Worm (Caenorhabditis elegans) whole organism, young adult: ENCODE measurements around the gene coq-8.

ENCODE experiments used
- D2030.7 ChIP-seq: fragments of 200-800 bp; sonication (Bioruptor generic); IDR thresholded peaks from 2 replicates; pipeline ENCODE4 v1.3.6; 2022; ENCODE audit warnings: missing genetic modification reagents, missing genetic modification characterization, missing compliant biosample characterization
- F10E7.11 ChIP-seq: sonication (generic microtip); optimal IDR thresholded peaks from 2 replicates; lab custom pipeline; 2017; ENCODE audit warnings: mild to moderate bottlenecking, missing genetic modification characterization, moderate library complexity, missing compliant biosample characterization
- F23B12.7 ChIP-seq: sonication (generic microtip); optimal IDR thresholded peaks from 2 replicates; lab custom pipeline; 2017; ENCODE audit warnings: missing genetic modification characterization, mild to moderate bottlenecking, missing compliant biosample characterization, antibody characterized with exemption, moderate library complexity; ENCODE audit not compliant: insufficient read depth
- Y56A3A.18 ChIP-seq: fragments of 200-800 bp; sonication (Bioruptor generic); IDR thresholded peaks from 2 replicates; pipeline ENCODE4 v1.3.6; 2022; ENCODE audit warnings: missing genetic modification reagents, missing genetic modification characterization, missing compliant biosample characterization
- Y95B8A.8 ChIP-seq: fragments of 200-800 bp; sonication (Bioruptor generic); IDR thresholded peaks from 2 replicates; pipeline ENCODE4 v1.3.6; 2022; ENCODE audit warnings: missing genetic modification reagents, missing genetic modification characterization, missing compliant biosample characterization
- ZK185.1 ChIP-seq: sonication (generic microtip); optimal IDR thresholded peaks from 2 replicates; lab custom pipeline; 2016; ENCODE audit warnings: mild to moderate bottlenecking, missing genetic modification characterization, missing compliant biosample characterization; ENCODE audit not compliant: poor library complexity, severe bottlenecking
- attf-5 ChIP-seq: fragments of 200-800 bp; sonication (Bioruptor generic); optimal IDR thresholded peaks from 2 replicates; lab custom pipeline; 2018; ENCODE audit warnings: mild to moderate bottlenecking, missing genetic modification characterization, missing compliant biosample characterization
- cebp-1 ChIP-seq, 2 experiments: fragments of 200-800 bp in 1 of 2; sonication (Bioruptor generic) in 1 of 2; sonication (generic microtip) in 1 of 2; IDR thresholded peaks in 1 of 2; optimal IDR thresholded peaks in 1 of 2; 2 replicates each; pipeline versions ENCODE4 v1.3.6 to Lab custom; 2017 to 2022; ENCODE audit warnings: missing compliant biosample characterization in 2 of 2, missing genetic modification characterization in 2 of 2, mild to moderate bottlenecking in 1 of 2, missing genetic modification reagents in 1 of 2, moderate library complexity in 1 of 2
- ceh-40 ChIP-seq: fragments of 200-800 bp; sonication (Bioruptor generic); IDR thresholded peaks from 2 replicates; pipeline ENCODE4 v1.3.6; 2022; ENCODE audit warnings: missing genetic modification characterization, missing compliant biosample characterization
- dox-1 ChIP-seq: fragments of 200-800 bp; sonication (Bioruptor generic); IDR thresholded peaks from 2 replicates; pipeline ENCODE4 v1.3.6; 2022; ENCODE audit warnings: missing genetic modification reagents, missing genetic modification characterization, missing compliant biosample characterization
- efl-1 ChIP-seq: fragments of 150-350 bp; optimal IDR thresholded peaks from 2 replicates; lab custom pipeline; 2014; ENCODE audit warnings: missing biosample characterization, missing genetic modification reagents, missing genetic modification characterization
- egl-18 ChIP-seq: fragments of 200-800 bp; sonication (Bioruptor generic); IDR thresholded peaks from 2 replicates; pipeline ENCODE4 v1.3.6; 2022; ENCODE audit warnings: missing genetic modification reagents, missing genetic modification characterization, missing compliant biosample characterization
- him-1 ChIP-seq: sonication (generic microtip); optimal IDR thresholded peaks from 2 replicates; lab custom pipeline; 2016; ENCODE audit warnings: missing genotype, missing genetic modification reagents, missing genetic modification characterization, missing compliant biosample characterization
- hmg-20 ChIP-seq: fragments of 200-800 bp; sonication (Bioruptor generic); IDR thresholded peaks from 2 replicates; pipeline ENCODE4 v1.3.6; 2022; ENCODE audit warnings: missing genetic modification reagents, missing genetic modification characterization, missing compliant biosample characterization
- hrde-1 ChIP-seq: sonication (generic microtip); optimal IDR thresholded peaks from 2 replicates; lab custom pipeline; 2016; ENCODE audit warnings: missing genetic modification characterization, mild to moderate bottlenecking, missing compliant biosample characterization, moderate library complexity, missing genotype, missing genetic modification reagents, borderline replicate concordance
- hsf-1 ChIP-seq: fragments of 200-800 bp; sonication (Bioruptor generic); IDR thresholded peaks from 2 replicates; pipeline ENCODE4 v1.3.6; 2022; ENCODE audit warnings: missing genetic modification reagents, missing genetic modification characterization, missing compliant biosample characterization
- lag-1 ChIP-seq: fragments of 200-800 bp; sonication (Bioruptor generic); IDR thresholded peaks from 2 replicates; pipeline ENCODE4 v1.3.6; 2022; ENCODE audit warnings: missing genetic modification reagents, missing genetic modification characterization, missing compliant biosample characterization
- lir-1 ChIP-seq: fragments of 200-800 bp; sonication (Bioruptor generic); conservative IDR thresholded peaks from 2 replicates; pipeline ENCODE4 v1.3.6; 2022; ENCODE audit warnings: missing genetic modification reagents, missing genetic modification characterization, missing compliant biosample characterization
- madf-10 ChIP-seq: sonication (generic microtip); optimal IDR thresholded peaks from 2 replicates; lab custom pipeline; 2016; ENCODE audit warnings: mild to moderate bottlenecking, missing genetic modification characterization, missing compliant biosample characterization
- mel-28 ChIP-seq: sonication (generic microtip); optimal IDR thresholded peaks from 2 replicates; lab custom pipeline; 2016; ENCODE audit warnings: borderline replicate concordance, mild to moderate bottlenecking, missing genetic modification characterization, missing compliant biosample characterization
- nfya-1 ChIP-seq: sonication (generic microtip); optimal IDR thresholded peaks from 2 replicates; lab custom pipeline; 2017; ENCODE audit warnings: antibody characterized with exemption, missing compliant biosample characterization, missing genetic modification characterization, borderline replicate concordance; ENCODE audit not compliant: insufficient read depth
- nfyb-1 ChIP-seq: fragments of 200-800 bp; sonication (Bioruptor generic); IDR thresholded peaks from 2 replicates; pipeline ENCODE4 v1.3.6; 2022; ENCODE audit warnings: missing genetic modification reagents, missing genetic modification characterization, missing compliant biosample characterization
- nhr-179 ChIP-seq: sonication (generic microtip); optimal IDR thresholded peaks from 2 replicates; lab custom pipeline; 2016; ENCODE audit warnings: mild to moderate bottlenecking, missing genetic modification characterization, missing compliant biosample characterization
- nhr-80 ChIP-seq: sonication (generic microtip); optimal IDR thresholded peaks from 2 replicates; lab custom pipeline; 2016; ENCODE audit warnings: missing genetic modification characterization, missing compliant biosample characterization
- rec-8 ChIP-seq, 2 experiments: sonication (generic microtip); optimal IDR thresholded peaks; 2 replicates each; lab custom pipeline; 2016; ENCODE audit warnings: mild to moderate bottlenecking in 2 of 2, missing genetic modification characterization in 2 of 2, missing genetic modification reagents in 2 of 2, missing genotype in 2 of 2, missing biosample characterization in 1 of 2, missing compliant biosample characterization in 1 of 2, moderate library complexity in 1 of 2
- snpc-1.3 ChIP-seq: sonication (generic microtip); optimal IDR thresholded peaks from 2 replicates; lab custom pipeline; 2017; ENCODE audit warnings: missing genetic modification characterization, mild to moderate bottlenecking, missing compliant biosample characterization, antibody characterized with exemption, moderate library complexity, missing genotype, missing genetic modification reagents; ENCODE audit not compliant: insufficient read depth
- snpc-3.4 ChIP-seq: sonication (generic microtip); optimal IDR thresholded peaks from 2 replicates; lab custom pipeline; 2017; ENCODE audit warnings: missing genetic modification characterization, mild to moderate bottlenecking, missing compliant biosample characterization, antibody characterized with exemption, moderate library complexity, missing genotype, missing genetic modification reagents
- tbp1 ChIP-seq: fragments of 200-800 bp; sonication (Bioruptor generic); optimal IDR thresholded peaks from 2 replicates; lab custom pipeline; 2018; ENCODE audit warnings: mild to moderate bottlenecking, missing genetic modification characterization, missing compliant biosample characterization
- tbx-9 ChIP-seq: sonication (generic microtip); optimal IDR thresholded peaks from 2 replicates; lab custom pipeline; 2016; ENCODE audit warnings: borderline replicate concordance, missing genetic modification characterization, inconsistent platforms, missing compliant biosample characterization
- unc-62 ChIP-seq: fragments of 150-350 bp; optimal IDR thresholded peaks from 2 replicates; lab custom pipeline; 2014; ENCODE audit warnings: missing biosample characterization, missing genetic modification reagents, missing genetic modification characterization
- ztf-18 ChIP-seq: sonication (generic microtip); optimal IDR thresholded peaks from 2 replicates; lab custom pipeline; 2016; ENCODE audit warnings: missing genotype, mild to moderate bottlenecking, missing genetic modification characterization, missing compliant biosample characterization
- ztf-26 ChIP-seq: sonication (generic microtip); optimal IDR thresholded peaks from 2 replicates; lab custom pipeline; 2017; ENCODE audit warnings: missing genetic modification characterization, missing compliant biosample characterization
- ztf-28 ChIP-seq: fragments of 200-800 bp; sonication (Bioruptor generic); IDR thresholded peaks from 2 replicates; pipeline ENCODE4 v1.3.6; 2022; ENCODE audit warnings: missing genetic modification reagents, missing genetic modification characterization, missing compliant biosample characterization

coq-8 gene

DNA sequence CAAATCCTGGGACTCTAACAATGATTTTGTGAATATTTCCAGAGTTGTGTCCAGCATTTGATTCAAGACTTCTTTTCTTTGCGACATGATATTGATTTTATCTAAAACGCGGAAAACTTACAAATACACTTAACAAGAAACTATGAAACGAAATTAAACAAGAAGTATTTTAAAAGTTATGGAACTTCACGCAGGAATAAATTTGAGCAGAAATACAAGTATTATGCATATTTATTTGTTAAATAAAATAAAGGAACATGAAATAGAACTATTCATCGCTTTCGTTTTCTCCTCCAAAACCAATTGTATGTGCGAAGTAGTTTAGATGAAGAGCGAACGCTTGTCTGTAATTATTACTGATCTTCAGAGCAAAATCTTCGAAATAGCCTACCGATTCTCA, 40.6 kb downstream of the coq-8 start, which contains the start of gene kbp-2:
TSS of gene kbp-2 (minus strand) at position 101 of the 400 bp plus-strand sequence.
- no peak for TF ChIP-seq Y56A3A.18 (GFP tag; lab: Robert Waterston, UW)

ce11 chrIII:4905405-4905804, 42.2 kb downstream of the coq-8 start, which contains the start of gene F26F4.8:
Gene F26F4.8, minus strand, starts transcription at chrIII:4905473.
- TF ChIP-seq dox-1, result peak; percentile 43; the same call in 1 of the 2 replicates
- no peak for TF ChIP-seq Y95B8A.8 (GFP tag; lab: Robert Waterston, UW)
- no peak for TF ChIP-seq tbx-9
- TF ChIP-seq attf-5 (GFP tag; lab: Kevin White, UChicago), result no peak
- TF ChIP-seq him-1 (tag; lab: Kevin White, UChicago), result peak; percentile 7
- TF ChIP-seq D2030.7 (GFP tag; lab: Robert Waterston, UW), result no peak
- TF ChIP-seq unc-62, result no peak
- TF ChIP-seq ceh-40 (GFP tag; lab: Robert Waterston, UW), result no peak
- TF ChIP-seq nhr-80 (tag; lab: Kevin White, UChicago), result peak; percentile 51
- peak; percentile 20 for TF ChIP-seq efl-1 (GFP tag; lab: Kevin White, UChicago)
- TF ChIP-seq lag-1 (GFP tag; lab: Robert Waterston, UW), result no peak
- TF ChIP-seq cebp-1 (GFP tag; IDR thresholded peaks at IDR 0.05; lab: Robert Waterston, UW), result no peak
- TF ChIP-seq cebp-1 (tag; optimal IDR thresholded peaks at IDR 0.05; lab: Kevin White, UChicago), result peak; percentile 67
- TF ChIP-seq hmg-20 (GFP tag; lab: Robert Waterston, UW), result no peak
- TF ChIP-seq ZK185.1, result peak; percentile 5

DNA sequence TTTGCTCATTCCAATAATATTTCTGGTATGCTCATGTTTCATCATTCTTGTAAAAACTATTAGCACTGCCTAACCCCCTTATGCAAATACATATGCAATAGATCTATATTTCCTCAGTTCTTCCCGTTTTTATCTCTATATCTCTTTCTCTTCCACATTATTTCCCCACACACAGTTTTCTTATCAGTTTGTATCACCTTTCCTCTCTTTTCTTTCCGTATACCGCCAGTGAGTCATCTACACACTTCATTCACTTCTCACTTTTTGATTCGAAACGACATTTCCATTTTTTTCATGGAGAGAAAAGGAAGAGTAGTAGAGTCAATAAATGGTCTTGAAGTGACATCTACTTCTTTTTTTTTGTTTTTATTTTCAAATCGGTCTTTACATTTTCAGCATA, 43.1 kb downstream of the coq-8 start:
- TF ChIP-seq ztf-18, result no peak
- TF ChIP-seq hsf-1 (GFP tag; lab: Robert Waterston, UW), result no peak
- peak; percentile 77 for TF ChIP-seq nhr-80 (tag; lab: Kevin White, UChicago)
- no peak for TF ChIP-seq cebp-1 (GFP tag; IDR thresholded peaks at IDR 0.05; lab: Robert Waterston, UW)
- TF ChIP-seq cebp-1 (tag; optimal IDR thresholded peaks at IDR 0.05; lab: Kevin White, UChicago), result peak; percentile 6
- TF ChIP-seq hrde-1 (tag; lab: Kevin White, UChicago), result no peak
- no peak for TF ChIP-seq ztf-26 (tag; lab: Kevin White, UChicago)
- no peak for TF ChIP-seq rec-8 (tag; optimal IDR thresholded peaks at IDR 0.05; lab: Kevin White, UChicago)
- no peak for TF ChIP-seq ceh-40 (GFP tag; lab: Robert Waterston, UW)
- TF ChIP-seq, all 124 proteins: peak for 2

ce11 chrIII:4906896-4907295, 43.7 kb downstream of the coq-8 start, which contains the start of gene rom-1:
Gene rom-1, plus strand, starts transcription at chrIII:4907196.
- TF ChIP-seq ZK185.1 (no peak), madf-10 (tag; lab: Kevin White, UChicago) (no peak), ztf-28 (GFP tag; lab: Robert Waterston, UW) (no peak), snpc-3.4 (no peak), mel-28 (tag; lab: Kevin White, UChicago) (no peak), nhr-179 (tag; lab: Kevin White, UChicago) (no peak), nfyb-1 (GFP tag; lab: Robert Waterston, UW) (no peak), snpc-1.3 (tag; lab: Kevin White, UChicago) (no peak), lir-1 (GFP tag; lab: Robert Waterston, UW) (no peak), Y95B8A.8 (GFP tag; lab: Robert Waterston, UW) (no peak), him-1 (tag; lab: Kevin White, UChicago) (no peak), F23B12.7 (tag; lab: Kevin White, UChicago) (no peak), F10E7.11 (tag; lab: Kevin White, UChicago) (no peak), efl-1 (GFP tag; lab: Kevin White, UChicago) (no peak), nfya-1 (tag; lab: Kevin White, UChicago) (no peak), tbp1 (GFP tag; lab: Kevin White, UChicago) (no peak), egl-18 (no peak)
- TF ChIP-seq, all 124 proteins: peak for 0
